Worm (Caenorhabditis elegans): Measurements from ENCODE around the gene zipt-13.

The zipt-13 gene

ce11 chrX:10194327-10195096 is 42.2 kb downstream of the zipt-13 start, which contains the start of gene myrf-2 (continued):
- TF ChIP-seq nhr-77 (tag; optimal IDR thresholded peaks at IDR 0.05) (no peak), fkh-4 (tag; optimal IDR thresholded peaks at IDR 0.05; ENCODE audit: borderline replicate concordance) (no peak), lsy-2 (tag; optimal IDR thresholded peaks at IDR 0.05) (peak in 1 of 2 experiments; percentile 20), efl-1 (optimal IDR thresholded peaks at IDR 0.05) (no peak), efl-1 (GFP tag; optimal IDR thresholded peaks at IDR 0.05 in 1 of 2) (no peak), jun-1 (tag; optimal IDR thresholded peaks at IDR 0.05) (no peak), lin-35 (GFP tag; optimal IDR thresholded peaks at IDR 0.05) (no peak), ceh-82 (tag; optimal IDR thresholded peaks at IDR 0.05) (no peak), nhr-28 (tag; optimal IDR thresholded peaks at IDR 0.05) (no peak), F16B12.6 (tag; optimal IDR thresholded peaks at IDR 0.05) (no peak), nhr-90 (tag; optimal IDR thresholded peaks at IDR 0.05; ENCODE audit: poor library complexity) (peak; percentile 19), alr-1 (tag; optimal IDR thresholded peaks at IDR 0.05; ENCODE audit: borderline replicate concordance) (no peak), ceh-8 (GFP tag; optimal IDR thresholded peaks at IDR 0.05) (no peak), zag-1 (tag; optimal IDR thresholded peaks at IDR 0.05) (no peak), lin-39 (tag; optimal IDR thresholded peaks at IDR 0.05) (no peak), ceh-90 (tag; optimal IDR thresholded peaks at IDR 0.05) (no peak), aly-2 (tag; optimal IDR thresholded peaks at IDR 0.05) (no peak), vab-15 (tag; optimal IDR thresholded peaks at IDR 0.05) (no peak), unc-130 (tag; optimal IDR thresholded peaks at IDR 0.05) (no peak), tlp-1 (tag; optimal IDR thresholded peaks at IDR 0.05) (no peak), fkh-10 (GFP tag; optimal IDR thresholded peaks at IDR 0.05) (no peak), lin-14 (GFP tag; optimal IDR thresholded peaks at IDR 0.05) (peak; percentile 89), Y116A8C.19 (tag; optimal IDR thresholded peaks at IDR 0.05; ENCODE audit: borderline replicate concordance) (no peak), ama-1 (optimal IDR thresholded peaks at IDR 0.05) (no peak), nhr-237 (tag; optimal IDR thresholded peaks at IDR 0.05) (no peak), elt-3 (tag; optimal IDR thresholded peaks at IDR 0.05) (peak in 2 of 6 experiments; percentile 30 to 58), lin-15B (tag; optimal IDR thresholded peaks at IDR 0.05) (no peak), nhr-85 (tag) (peak; percentile 90), mep-1 (tag; optimal IDR thresholded peaks at IDR 0.05) (peak; percentile 47), zip-4 (GFP tag; optimal IDR thresholded peaks at IDR 0.05) (peak; percentile 63), ets-5 (GFP tag; IDR thresholded peaks at IDR 0.05) (no peak), sptf-1 (tag; optimal IDR thresholded peaks at IDR 0.05) (no peak), C16A3.4 (tag; optimal IDR thresholded peaks at IDR 0.05) (no peak), snu-23 (GFP tag; optimal IDR thresholded peaks at IDR 0.05) (peak; percentile 47), nhr-11 (tag; optimal IDR thresholded peaks at IDR 0.05) (no peak), isw-1 (GFP tag; IDR thresholded peaks at IDR 0.05) (no peak), pax-3 (tag; optimal IDR thresholded peaks at IDR 0.05) (no peak), sox-4 (tag; optimal IDR thresholded peaks at IDR 0.05) (no peak), hlh-17 (GFP tag; optimal IDR thresholded peaks at IDR 0.05; ENCODE audit: borderline replicate concordance) (no peak), mef-2 (tag; optimal IDR thresholded peaks at IDR 0.05) (no peak), unc-62 (GFP tag; optimal IDR thresholded peaks at IDR 0.05) (no peak), pag-3 (tag; optimal IDR thresholded peaks at IDR 0.05; ENCODE audit: borderline replicate concordance, insufficient read depth) (peak; percentile 87), nhr-20 (tag; optimal IDR thresholded peaks at IDR 0.05) (peak; percentile 59), blmp-1 (tag; optimal IDR thresholded peaks at IDR 0.05) (peak; percentile 89), unc-30 (tag; optimal IDR thresholded peaks at IDR 0.05) (no peak), nhr-84 (tag; optimal IDR thresholded peaks at IDR 0.05) (no peak), unc-98 (GFP tag; IDR thresholded peaks at IDR 0.05) (no peak), mdl-1 (tag; optimal IDR thresholded peaks at IDR 0.05) (no peak), ces-1 (GFP tag; optimal IDR thresholded peaks at IDR 0.05) (no peak), xbp-1 (tag; optimal IDR thresholded peaks at IDR 0.05) (peak; percentile 33)

Measured in whole organism, L1 larva.